ENCODE assay signal across 2 worm cellular contexts in the genomic region with DNA sequence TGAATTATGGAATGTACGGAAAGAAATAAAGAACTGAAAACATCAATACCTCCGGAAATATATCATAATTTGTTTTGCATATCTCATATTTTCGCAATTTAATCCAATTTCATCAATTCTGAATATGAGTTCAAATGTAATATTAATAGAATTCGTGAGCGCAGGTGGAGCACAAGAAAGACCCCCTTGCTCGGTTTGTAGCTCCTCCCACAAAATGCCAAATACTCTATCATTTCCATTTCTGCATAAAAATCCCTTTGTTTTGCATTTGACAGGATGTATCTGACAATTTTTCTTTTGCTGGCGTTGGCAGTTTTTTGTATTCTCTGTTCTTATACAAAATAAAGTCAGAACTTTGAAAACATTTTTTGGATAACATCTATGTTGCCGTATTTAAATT.
A peak's percentile ranks its signal among the peaks of the same experiment; 100 is the strongest.
TF ChIP-seq lines count a peak whose summit lies in the region.

No protein-coding gene starts in this region.

TF ChIP-seq in whole organism, L1 larva, 84 proteins besides CTCF, POLR2A, EP300 and RAD21:
- no peak for TF ChIP-seq tlp-1 (tag; optimal IDR thresholded peaks at IDR 0.05; lab: Kevin White, UChicago)
- no peak for TF ChIP-seq ama-1 (optimal IDR thresholded peaks at IDR 0.05; lab: Kevin White, UChicago)
- TF ChIP-seq ceh-82 (tag; optimal IDR thresholded peaks at IDR 0.05; lab: Kevin White, UChicago), result no peak
- peak; percentile 75 for TF ChIP-seq nhr-85 (tag; lab: Kevin White, UChicago)
- peak; percentile 37 for TF ChIP-seq nhr-71 (tag; optimal IDR thresholded peaks at IDR 0.05; lab: Kevin White, UChicago)

TF ChIP-seq in whole organism, L4 larva, 104 proteins besides CTCF, POLR2A, EP300 and RAD21:
- TF ChIP-seq pha-4 (GFP tag; IDR thresholded peaks at IDR 0.05; lab: Robert Waterston, UW) (no peak), pha-4 (tag; optimal IDR thresholded peaks at IDR 0.05; lab: Kevin White, UChicago) (no peak), aha-1 (tag; lab: Kevin White, UChicago) (peak; percentile 95)
